Fruit fly (Drosophila melanogaster) whole organism, pupa: Measurements from ENCODE around the gene mRpL13.

Experiments used
- CG13204 ChIP-seq: fragments of 200-800 bp; sonication (Bioruptor generic); optimal IDR thresholded peaks from 2 replicates; lab custom pipeline; 2018; ENCODE audit warnings: missing biosample characterization, mild to moderate bottlenecking, missing genetic modification characterization, moderate library complexity
- CG32121 ChIP-seq: fragments of 200-800 bp; sonication (Bioruptor generic); IDR thresholded peaks from 2 replicates; pipeline ENCODE4 v1.3.6; 2022; ENCODE audit warnings: missing biosample characterization, missing genetic modification characterization
- CG8159 ChIP-seq: fragments of 200-800 bp; sonication (Bioruptor generic); optimal IDR thresholded peaks from 3 replicates; lab custom pipeline; 2018; ENCODE audit warnings: missing biosample characterization, mild to moderate bottlenecking, missing genetic modification characterization, moderate library complexity
- CG9948 ChIP-seq: fragments of 200-800 bp; sonication (Bioruptor generic); optimal IDR thresholded peaks from 2 replicates; lab custom pipeline; 2018; ENCODE audit warnings: missing biosample characterization, mild to moderate bottlenecking, missing genetic modification characterization, moderate library complexity
- EcR ChIP-seq: fragments of 200-800 bp; sonication (Bioruptor generic); optimal IDR thresholded peaks from 3 replicates; lab custom pipeline; 2019; ENCODE audit warnings: missing biosample characterization, missing genetic modification characterization, mild to moderate bottlenecking, moderate library complexity, missing genetic modification reagents
- rn ChIP-seq: fragments of 200-800 bp; sonication (Bioruptor generic); IDR thresholded peaks from 2 replicates; pipeline ENCODE4 v1.3.6; 2022; ENCODE audit warnings: missing biosample characterization, missing genetic modification characterization

- no peak for TF ChIP-seq CG13204 (GFP tag; lab: Kevin White, UChicago)
- no peak for TF ChIP-seq rn (GFP tag; lab: Robert Waterston, UW)
- TF ChIP-seq CG8159 (tag; lab: Kevin White, UChicago), result no peak
- no peak for TF ChIP-seq CG9948 (tag; lab: Kevin White, UChicago)
- TF ChIP-seq CG32121 (GFP tag; lab: Robert Waterston, UW), result no peak
- no peak for TF ChIP-seq EcR (GFP tag; lab: Kevin White, UChicago)
Observed at dm6 chr2L:18871822-18872221, 12.8 kb upstream of the mRpL13 start.
